Fruit fly (Drosophila melanogaster): ENCODE data around the gene vex.
A peak's percentile ranks its signal among the peaks of the same experiment; 100 is the strongest.

The vex gene

dm6 chrX:10936599-10936998 is 103.1 kb downstream of the vex start (continued):
- TF ChIP-seq CG17912 (GFP tag; optimal IDR thresholded peaks at IDR 0.05) (peak; percentile 83), CG11093 (GFP tag; IDR thresholded peaks at IDR 0.05) (peak; percentile 76; the same call in 1 of the 3 replicates), CG17361 (GFP tag; IDR thresholded peaks at IDR 0.05) (peak; percentile 78), CG1647 (GFP tag; optimal IDR thresholded peaks at IDR 0.05) (peak; percentile 75), CG18764 (GFP tag; optimal IDR thresholded peaks at IDR 0.05) (peak; percentile 64), CG9609 (GFP tag; optimal IDR thresholded peaks at IDR 0.05) (peak; percentile 67), Blimp-1 (GFP tag; optimal IDR thresholded peaks at IDR 0.05) (peak; percentile 77), CG6791 (GFP tag; IDR thresholded peaks at IDR 0.05; ENCODE audit: partially characterized antibody) (no peak), CG3407 (GFP tag; optimal IDR thresholded peaks at IDR 0.05) (peak; percentile 67), emc (GFP tag; optimal IDR thresholded peaks at IDR 0.05) (peak; percentile 39), corto (GFP tag; optimal IDR thresholded peaks at IDR 0.05) (no peak), Sox102F (GFP tag; optimal IDR thresholded peaks at IDR 0.05) (peak; percentile 91), CG7357 (GFP tag; IDR thresholded peaks at IDR 0.05) (peak; percentile 70), CG3726 (GFP tag; IDR thresholded peaks at IDR 0.05) (peak; percentile 67; the same call in 1 of the 3 replicates), CG12769 (tag; optimal IDR thresholded peaks at IDR 0.05) (peak; percentile 93), lab (GFP tag; optimal IDR thresholded peaks at IDR 0.05) (peak; percentile 90), CG10979 (tag; optimal IDR thresholded peaks at IDR 0.05) (peak; percentile 82), Dp (GFP tag; optimal IDR thresholded peaks at IDR 0.05) (no peak), sna (GFP tag; IDR thresholded peaks at IDR 0.05; ENCODE audit: partially characterized antibody) (no peak), CG4730 (GFP tag; IDR thresholded peaks at IDR 0.05) (peak; percentile 68), vnd (GFP tag; IDR thresholded peaks at IDR 0.05; ENCODE audit: partially characterized antibody) (no peak), Ssrp (tag; optimal IDR thresholded peaks at IDR 0.05) (peak; percentile 81), D19A (tag; optimal IDR thresholded peaks at IDR 0.05) (peak; percentile 75), slbo (GFP tag; IDR thresholded peaks at IDR 0.05) (peak; percentile 88), CG14441 (GFP tag; IDR thresholded peaks at IDR 0.05) (peak; percentile 88), Sin3A (optimal IDR thresholded peaks at IDR 0.05) (no peak), Spps (tag; optimal IDR thresholded peaks at IDR 0.05) (peak; percentile 56), NK7.1 (GFP tag; optimal IDR thresholded peaks at IDR 0.05) (peak; percentile 63), hth (optimal IDR thresholded peaks at IDR 0.05) (no peak), abd-A (tag; optimal IDR thresholded peaks at IDR 0.05) (peak; percentile 63), CG15514 (GFP tag; optimal IDR thresholded peaks at IDR 0.05) (peak; percentile 57), cato (GFP tag; optimal IDR thresholded peaks at IDR 0.05; ENCODE audit: borderline replicate concordance) (peak; percentile 58), Rx (GFP tag; IDR thresholded peaks at IDR 0.05) (peak; percentile 70; the same call in 1 of the 2 replicates), peb (GFP tag; IDR thresholded peaks at IDR 0.05) (peak; percentile 69; the same call in 1 of the 2 replicates), unc-4 (GFP tag; IDR thresholded peaks at IDR 0.05; ENCODE audit: partially characterized antibody) (no peak), crc (GFP tag; optimal IDR thresholded peaks at IDR 0.05) (peak; percentile 72), lmd (GFP tag; IDR thresholded peaks at IDR 0.05) (peak; percentile 80), CG33557 (GFP tag; optimal IDR thresholded peaks at IDR 0.05) (peak; percentile 49), CG9437 (GFP tag; optimal IDR thresholded peaks at IDR 0.05) (peak; percentile 74), CG3838 (GFP tag; optimal IDR thresholded peaks at IDR 0.05) (peak; percentile 18), CG10462 (GFP tag; optimal IDR thresholded peaks at IDR 0.05) (peak; percentile 67), CG8924 (tag; optimal IDR thresholded peaks at IDR 0.05) (peak; percentile 88), Usf (GFP tag; optimal IDR thresholded peaks at IDR 0.05) (peak; percentile 20), CG5953 (GFP tag; IDR thresholded peaks at IDR 0.05) (peak; percentile 85), NfI (GFP tag; optimal IDR thresholded peaks at IDR 0.05) (peak; percentile 86), CG7987 (GFP tag; optimal IDR thresholded peaks at IDR 0.05) (peak; percentile 50), kni (GFP tag; optimal IDR thresholded peaks at IDR 0.05) (peak; percentile 73), Xrp1 (GFP tag; IDR thresholded peaks at IDR 0.05) (peak; percentile 83), bab2 (GFP tag; optimal IDR thresholded peaks at IDR 0.05) (peak; percentile 73), gcm (GFP tag; optimal IDR thresholded peaks at IDR 0.05) (peak; percentile 81)

All from whole organism, embryonic.